Fruit fly (Drosophila melanogaster): ENCODE data around the gene rg.

The rg gene

dm6 chrX:5093924-5094323, 8.4 kb downstream of the rg start (continued):
- no peak for TF ChIP-seq vfl (GFP tag; optimal IDR thresholded peaks at IDR 0.05)
- peak; percentile 49 for TF ChIP-seq Chrac-16 (GFP tag; optimal IDR thresholded peaks at IDR 0.05)
- no peak for TF ChIP-seq h (optimal IDR thresholded peaks at IDR 0.05)
- peak; percentile 89 for TF ChIP-seq Hmr (GFP tag; optimal IDR thresholded peaks at IDR 0.05)
- no peak for TF ChIP-seq CG7963 (GFP tag; IDR thresholded peaks at IDR 0.05; ENCODE audit: partially characterized antibody)
- TF ChIP-seq CG3407 (GFP tag; optimal IDR thresholded peaks at IDR 0.05) = peak; percentile 59
- peak; percentile 71 for TF ChIP-seq ranshi (GFP tag; IDR thresholded peaks at IDR 0.05)
- no peak for TF ChIP-seq tll (GFP tag; optimal IDR thresholded peaks at IDR 0.05)
- no peak for TF ChIP-seq lov (optimal IDR thresholded peaks at IDR 0.05)
- TF ChIP-seq lov (GFP tag; IDR thresholded peaks at IDR 0.05) = 0 out of 3 replicates have a peak, but pooled peaks have one; percentile 52
- TF ChIP-seq CG12769 (tag; optimal IDR thresholded peaks at IDR 0.05) = peak; percentile 52
- TF ChIP-seq sima (GFP tag; optimal IDR thresholded peaks at IDR 0.05) = no peak
- peak; percentile 48 for TF ChIP-seq CG6683 (GFP tag; optimal IDR thresholded peaks at IDR 0.05)
- peak; percentile 58 for TF ChIP-seq bab2 (GFP tag; optimal IDR thresholded peaks at IDR 0.05)
- TF ChIP-seq NfI (GFP tag; optimal IDR thresholded peaks at IDR 0.05) = peak; percentile 72
- peak; percentile 20 for TF ChIP-seq CG12744 (GFP tag; optimal IDR thresholded peaks at IDR 0.05)
- no peak for TF ChIP-seq HmgD (GFP tag; optimal IDR thresholded peaks at IDR 0.05)
- TF ChIP-seq Mrtf (GFP tag; IDR thresholded peaks at IDR 0.05) = 0 out of 3 replicates have a peak, but pooled peaks have one; percentile 53
- no peak for TF ChIP-seq fru (optimal IDR thresholded peaks at IDR 0.05)
- TF ChIP-seq CG17361 (GFP tag; IDR thresholded peaks at IDR 0.05) = peak; percentile 66; the same call in 2 of the 3 replicates
- peak; percentile 6 for TF ChIP-seq Vsx1 (GFP tag; optimal IDR thresholded peaks at IDR 0.05)
- TF ChIP-seq TFAM (GFP tag; optimal IDR thresholded peaks at IDR 0.05) = no peak
- TF ChIP-seq CG4424 (GFP tag; optimal IDR thresholded peaks at IDR 0.05) = peak; percentile 70
- peak; percentile 68 for TF ChIP-seq CG9727 (GFP tag; optimal IDR thresholded peaks at IDR 0.05)
- no peak for TF ChIP-seq Six4 (GFP tag; optimal IDR thresholded peaks at IDR 0.05)
- no peak for TF ChIP-seq Lim3 (GFP tag; IDR thresholded peaks at IDR 0.05)
- TF ChIP-seq Abd-B (GFP tag; optimal IDR thresholded peaks at IDR 0.05) = peak; percentile 47
- no peak for TF ChIP-seq ERR (GFP tag; optimal IDR thresholded peaks at IDR 0.05)
- TF ChIP-seq otp (GFP tag; IDR thresholded peaks at IDR 0.05) = peak; percentile 59; the same call in 1 of the 3 replicates
- TF ChIP-seq CG12236 (GFP tag; optimal IDR thresholded peaks at IDR 0.05) = no peak
- TF ChIP-seq Dip2 (GFP tag; IDR thresholded peaks at IDR 0.05) = no peak
- TF ChIP-seq vvl (GFP tag; IDR thresholded peaks at IDR 0.05) = peak; percentile 85
- TF ChIP-seq CG14441 (GFP tag; IDR thresholded peaks at IDR 0.05) = peak; percentile 59
- TF ChIP-seq CG17568 (GFP tag; optimal IDR thresholded peaks at IDR 0.05) = peak; percentile 56
- TF ChIP-seq CG8290 (GFP tag; optimal IDR thresholded peaks at IDR 0.05) = no peak
- TF ChIP-seq CG8290 (tag; optimal IDR thresholded peaks at IDR 0.05) = peak in 1 of 2 experiments; percentile 51
- TF ChIP-seq tio (GFP tag; optimal IDR thresholded peaks at IDR 0.05) = peak; percentile 55
- TF ChIP-seq CG5953 (GFP tag; IDR thresholded peaks at IDR 0.05) = 0 out of 2 replicates have a peak, but pooled peaks have one; percentile 42
- TF ChIP-seq CG32532 (GFP tag; IDR thresholded peaks at IDR 0.05) = peak; percentile 71
- TF ChIP-seq CG14014 (GFP tag; IDR thresholded peaks at IDR 0.05) = peak; percentile 75
- no peak for TF ChIP-seq amos (GFP tag; IDR thresholded peaks at IDR 0.05; ENCODE audit: partially characterized antibody)
- TF ChIP-seq zf30C (GFP tag; optimal IDR thresholded peaks at IDR 0.05) = peak; percentile 21
- peak; percentile 74 for TF ChIP-seq CG17328 (GFP tag; IDR thresholded peaks at IDR 0.05)
- TF ChIP-seq maf-S (GFP tag; optimal IDR thresholded peaks at IDR 0.05) = peak; percentile 44
- peak; percentile 55 for TF ChIP-seq CG4730 (GFP tag; IDR thresholded peaks at IDR 0.05)
- no peak for TF ChIP-seq Kr (GFP tag; optimal IDR thresholded peaks at IDR 0.05)
- TF ChIP-seq Awh (GFP tag; IDR thresholded peaks at IDR 0.05) = 0 out of 2 replicates have a peak, but pooled peaks have one; percentile 61
- peak; percentile 5 for TF ChIP-seq CG13123 (GFP tag; optimal IDR thresholded peaks at IDR 0.05)
- peak; percentile 84 for TF ChIP-seq Fer1 (GFP tag; optimal IDR thresholded peaks at IDR 0.05)
- no peak for TF ChIP-seq CG6791 (GFP tag; IDR thresholded peaks at IDR 0.05; ENCODE audit: partially characterized antibody)
- peak; percentile 49 for TF ChIP-seq nerfin-1 (tag; optimal IDR thresholded peaks at IDR 0.05)
- peak; percentile 62; the same call in 1 of the 2 replicates for TF ChIP-seq ttk (GFP tag; IDR thresholded peaks at IDR 0.05)

All from whole organism, embryonic.